Fruit fly (Drosophila melanogaster): ENCODE results near the gene CG1271.

Gene CG1271

dm6 chr3L:3078398-3079155 is 26.3 kb downstream of the CG1271 start (continued):
- TF ChIP-seq usp (GFP tag; optimal IDR thresholded peaks at IDR 0.05) = no peak
- TF ChIP-seq br (optimal IDR thresholded peaks at IDR 0.05) = no peak
- no peak for TF ChIP-seq Kr (GFP tag; optimal IDR thresholded peaks at IDR 0.05)
- TF ChIP-seq CG5245 (GFP tag; optimal IDR thresholded peaks at IDR 0.05) = no peak
- TF ChIP-seq seq (GFP tag; IDR thresholded peaks at IDR 0.05) = 0 out of 2 replicates have a peak, but pooled peaks have one; percentile 41
- TF ChIP-seq fd96Cb (tag; optimal IDR thresholded peaks at IDR 0.05) = peak; percentile 48
- TF ChIP-seq CG32772 (GFP tag; IDR thresholded peaks at IDR 0.05) = 0 out of 2 replicates have a peak, but pooled peaks have one; percentile 23
- no peak for TF ChIP-seq hbn (GFP tag; IDR thresholded peaks at IDR 0.05; ENCODE audit: partially characterized antibody)
- no peak for TF ChIP-seq Gsc (GFP tag; IDR thresholded peaks at IDR 0.05)
- no peak for TF ChIP-seq ash1 (GFP tag; optimal IDR thresholded peaks at IDR 0.05)
- no peak for TF ChIP-seq hkb (optimal IDR thresholded peaks at IDR 0.05)
- TF ChIP-seq hkb (GFP tag; IDR thresholded peaks at IDR 0.05) = no peak; the same call in 1 of the 2 replicates
- TF ChIP-seq CG3281 (GFP tag; optimal IDR thresholded peaks at IDR 0.05) = peak; percentile 55
- no peak for TF ChIP-seq CG42726 (GFP tag; IDR thresholded peaks at IDR 0.05; ENCODE audit: partially characterized antibody)
- no peak for TF ChIP-seq en (GFP tag; optimal IDR thresholded peaks at IDR 0.05)
- TF ChIP-seq CG7745 (tag; optimal IDR thresholded peaks at IDR 0.05) = no peak
- no peak for TF ChIP-seq CG4707 (GFP tag; optimal IDR thresholded peaks at IDR 0.05)
- TF ChIP-seq HLH3B (GFP tag; IDR thresholded peaks at IDR 0.05) = peak; percentile 4; the same call in 1 of the 2 replicates
- no peak for TF ChIP-seq yki (optimal IDR thresholded peaks at IDR 0.05)
- TF ChIP-seq Hr3 (GFP tag; optimal IDR thresholded peaks at IDR 0.05) = no peak
- no peak for TF ChIP-seq ssp (GFP tag; IDR thresholded peaks at IDR 0.05)
- no peak for TF ChIP-seq maf-S (GFP tag; optimal IDR thresholded peaks at IDR 0.05)
- no peak for TF ChIP-seq prd (optimal IDR thresholded peaks at IDR 0.05)
- TF ChIP-seq prd (GFP tag; IDR thresholded peaks at IDR 0.05) = peak; percentile 25; the same call in 1 of the 3 replicates
- TF ChIP-seq Dbx (GFP tag; IDR thresholded peaks at IDR 0.05) = no peak; the same call in 2 of the 3 replicates
- no peak for TF ChIP-seq ken (GFP tag; IDR thresholded peaks at IDR 0.05)
- no peak; the same call in 1 of the 2 replicates for TF ChIP-seq gsb (GFP tag; IDR thresholded peaks at IDR 0.05)
- no peak for TF ChIP-seq CG9932 (GFP tag; IDR thresholded peaks at IDR 0.05)
- TF ChIP-seq D19B (GFP tag; optimal IDR thresholded peaks at IDR 0.05) = no peak
- peak; percentile 13; the same call in 1 of the 2 replicates for TF ChIP-seq CG32532 (GFP tag; IDR thresholded peaks at IDR 0.05)
- no peak for TF ChIP-seq CG4404 (GFP tag; IDR thresholded peaks at IDR 0.05)
- TF ChIP-seq CG6654 (GFP tag; optimal IDR thresholded peaks at IDR 0.05) = no peak
- TF ChIP-seq chm (GFP tag; IDR thresholded peaks at IDR 0.05) = no peak
- TF ChIP-seq zen2 (GFP tag; IDR thresholded peaks at IDR 0.05; ENCODE audit: partially characterized antibody) = no peak
- TF ChIP-seq Sox102F (GFP tag; optimal IDR thresholded peaks at IDR 0.05) = peak; percentile 48
- TF ChIP-seq CG3163 (GFP tag; optimal IDR thresholded peaks at IDR 0.05) = peak; percentile 5
- TF ChIP-seq esg (GFP tag; conservative IDR thresholded peaks at IDR 0.05) = peak; percentile 14; the same call in 1 of the 2 replicates
- TF ChIP-seq ab (GFP tag; optimal IDR thresholded peaks at IDR 0.05) = no peak
- peak; percentile 10 for TF ChIP-seq CG17385 (GFP tag; optimal IDR thresholded peaks at IDR 0.05)
- no peak for TF ChIP-seq gro (GFP tag; optimal IDR thresholded peaks at IDR 0.05)
- no peak for TF ChIP-seq slou (GFP tag; optimal IDR thresholded peaks at IDR 0.05)
- no peak for TF ChIP-seq h (optimal IDR thresholded peaks at IDR 0.05)
- no peak for TF ChIP-seq Max (GFP tag; optimal IDR thresholded peaks at IDR 0.05)
- TF ChIP-seq vfl (GFP tag; optimal IDR thresholded peaks at IDR 0.05) = no peak
- no peak for TF ChIP-seq Mes4 (GFP tag; optimal IDR thresholded peaks at IDR 0.05)
- TF ChIP-seq HHEX (GFP tag; optimal IDR thresholded peaks at IDR 0.05) = peak; percentile 67
- peak; percentile 66; the same call in 2 of the 3 replicates for TF ChIP-seq so (GFP tag; IDR thresholded peaks at IDR 0.05)
- TF ChIP-seq Awh (GFP tag; IDR thresholded peaks at IDR 0.05) = peak; percentile 53; the same call in 1 of the 2 replicates
- peak; percentile 47; the same call in 1 of the 2 replicates for TF ChIP-seq CG11696 (GFP tag; IDR thresholded peaks at IDR 0.05)
- no peak for TF ChIP-seq gt (GFP tag; IDR thresholded peaks at IDR 0.05)
- peak; percentile 35 for TF ChIP-seq klu (GFP tag; IDR thresholded peaks at IDR 0.05)
- TF ChIP-seq cg (GFP tag; optimal IDR thresholded peaks at IDR 0.05) = no peak
